Worm (Caenorhabditis elegans): ENCODE results near the gene F40A3.4.

- no peak for TF ChIP-seq nhr-90 (tag; optimal IDR thresholded peaks at IDR 0.05; ENCODE audit: poor library complexity)
- TF ChIP-seq ets-5 (GFP tag; IDR thresholded peaks at IDR 0.05): no peak
- no peak for TF ChIP-seq ceh-88 (GFP tag; IDR thresholded peaks at IDR 0.05)
- no peak for TF ChIP-seq hpl-2 (GFP tag; optimal IDR thresholded peaks at IDR 0.05)
- TF ChIP-seq lsy-2 (tag; optimal IDR thresholded peaks at IDR 0.05): no peak
- no peak for TF ChIP-seq fos-1 (tag; optimal IDR thresholded peaks at IDR 0.05)
- no peak for TF ChIP-seq rnt-1 (tag; optimal IDR thresholded peaks at IDR 0.05)
- TF ChIP-seq unc-130 (tag; optimal IDR thresholded peaks at IDR 0.05): no peak
These were observed 21.7 kb upstream of the F40A3.4 start for ce11 chrV:7853900-7854299.
